Worm (Caenorhabditis elegans) whole organism, mixed stage, embryonic: ENCODE results near the gene nemt-1.

Experiments
- M03D4.4 ChIP-seq: sonication (generic microtip); optimal IDR thresholded peaks from 2 replicates; lab custom pipeline; 2017; ENCODE audit warnings: mild to moderate bottlenecking, missing genetic modification characterization, missing compliant biosample characterization
- bed-3 ChIP-seq: fragments of 200-800 bp; sonication (Bioruptor generic); optimal IDR thresholded peaks from 3 replicates; lab custom pipeline; 2018; ENCODE audit warnings: mild to moderate bottlenecking, missing genetic modification characterization, moderate library complexity, missing compliant biosample characterization
- blmp-1 ChIP-seq: fragments of 150-350 bp; optimal IDR thresholded peaks from 2 replicates; lab custom pipeline; 2014; ENCODE audit warnings: missing biosample characterization, missing genetic modification characterization
- ceh-39 ChIP-seq: fragments of 150-350 bp; optimal IDR thresholded peaks from 2 replicates; lab custom pipeline; 2014; ENCODE audit warnings: missing biosample characterization, missing genetic modification characterization
- ceh-43 ChIP-seq: fragments of 200-800 bp; sonication (Bioruptor generic); optimal IDR thresholded peaks from 2 replicates; lab custom pipeline; 2018; ENCODE audit warnings: mild to moderate bottlenecking, missing genetic modification characterization, moderate library complexity, missing compliant biosample characterization
- ceh-83 ChIP-seq: fragments of 200-800 bp; sonication (Bioruptor generic); optimal IDR thresholded peaks from 2 replicates; lab custom pipeline; 2018; ENCODE audit warnings: mild to moderate bottlenecking, missing genetic modification characterization, missing compliant biosample characterization
- ces-1 ChIP-seq: fragments of 150-350 bp; optimal IDR thresholded peaks from 2 replicates; lab custom pipeline; 2014; ENCODE audit warnings: missing biosample characterization, missing genetic modification reagents, missing genetic modification characterization
- cnd-1 ChIP-seq: fragments of 200-800 bp; sonication (Bioruptor generic); optimal IDR thresholded peaks from 2 replicates; lab custom pipeline; 2018; ENCODE audit warnings: mild to moderate bottlenecking, missing genetic modification characterization, missing compliant biosample characterization
- drap-1 ChIP-seq: fragments of 200-800 bp; sonication (Bioruptor generic); optimal IDR thresholded peaks from 3 replicates; lab custom pipeline; 2018; ENCODE audit warnings: mild to moderate bottlenecking, missing genetic modification characterization, missing compliant biosample characterization
- elt-1 ChIP-seq: sonication (generic microtip); optimal IDR thresholded peaks from 2 replicates; lab custom pipeline; 2017; ENCODE audit warnings: missing genetic modification characterization, mild to moderate bottlenecking, missing compliant biosample characterization, antibody characterized with exemption, moderate library complexity, borderline replicate concordance; ENCODE audit not compliant: insufficient read depth
- elt-3 ChIP-seq: fragments of 150-350 bp; optimal IDR thresholded peaks from 2 replicates; lab custom pipeline; 2014; ENCODE audit warnings: missing biosample characterization, missing genetic modification characterization
- flh-1 ChIP-seq: fragments of 200-800 bp; sonication (Bioruptor generic); optimal IDR thresholded peaks from 2 replicates; lab custom pipeline; 2018; ENCODE audit warnings: mild to moderate bottlenecking, missing genetic modification characterization, moderate library complexity, missing compliant biosample characterization
- ham-2 ChIP-seq: fragments of 200-800 bp; sonication (Bioruptor generic); optimal IDR thresholded peaks from 2 replicates; lab custom pipeline; 2018; ENCODE audit warnings: mild to moderate bottlenecking, missing genetic modification characterization, missing compliant biosample characterization
- hlh-1 ChIP-seq: fragments of 150-350 bp; optimal IDR thresholded peaks from 2 replicates; lab custom pipeline; 2014; ENCODE audit warnings: missing biosample characterization, missing genetic modification reagents, missing genetic modification characterization
- lin-13 ChIP-seq: fragments of 150-350 bp; optimal IDR thresholded peaks from 2 replicates; lab custom pipeline; 2014; ENCODE audit warnings: missing biosample characterization, missing genetic modification characterization
- lin-32 ChIP-seq: fragments of 200-800 bp; sonication (Bioruptor generic); optimal IDR thresholded peaks from 2 replicates; lab custom pipeline; 2018; ENCODE audit warnings: mild to moderate bottlenecking, missing genetic modification characterization, missing compliant biosample characterization
- lsy-2 ChIP-seq: fragments of 150-350 bp; optimal IDR thresholded peaks from 2 replicates; lab custom pipeline; 2014; ENCODE audit warnings: missing biosample characterization, missing genetic modification characterization
- mab-5 ChIP-seq: fragments of 150-350 bp; optimal IDR thresholded peaks from 2 replicates; lab custom pipeline; 2014; ENCODE audit warnings: missing biosample characterization, missing genetic modification characterization
- mep-1 ChIP-seq: fragments of 150-350 bp; optimal IDR thresholded peaks from 2 replicates; lab custom pipeline; 2017; ENCODE audit warnings: missing biosample characterization, missing genetic modification reagents, missing genetic modification characterization, inconsistent platforms
- mls-2 ChIP-seq: sonication (generic microtip); optimal IDR thresholded peaks from 2 replicates; lab custom pipeline; 2016; ENCODE audit warnings: mild to moderate bottlenecking, missing genetic modification characterization, moderate library complexity, missing compliant biosample characterization
- nhr-12 ChIP-seq: fragments of 150-350 bp; optimal IDR thresholded peaks from 2 replicates; lab custom pipeline; 2014; ENCODE audit warnings: missing biosample characterization, missing genetic modification characterization
- nhr-2 ChIP-seq: fragments of 150-350 bp; optimal IDR thresholded peaks from 2 replicates; lab custom pipeline; 2014; ENCODE audit warnings: missing biosample characterization, missing genetic modification characterization
- nhr-237 ChIP-seq: fragments of 150-350 bp; optimal IDR thresholded peaks from 2 replicates; lab custom pipeline; 2014; ENCODE audit warnings: missing biosample characterization, missing genetic modification characterization
- nhr-28 ChIP-seq: fragments of 150-350 bp; optimal IDR thresholded peaks from 2 replicates; lab custom pipeline; 2014; ENCODE audit warnings: missing biosample characterization, missing genetic modification characterization
- nhr-76 ChIP-seq: sonication (generic microtip); optimal IDR thresholded peaks from 2 replicates; lab custom pipeline; 2017; ENCODE audit warnings: missing biosample characterization, missing genetic modification characterization
- pha-4 ChIP-seq: fragments of 150-350 bp; optimal IDR thresholded peaks from 2 replicates; lab custom pipeline; 2018; ENCODE audit warnings: missing biosample characterization, missing genetic modification reagents, missing genetic modification characterization
- sem-2 ChIP-seq: fragments of 200-800 bp; sonication (Bioruptor generic); optimal IDR thresholded peaks from 2 replicates; lab custom pipeline; 2018; ENCODE audit warnings: mild to moderate bottlenecking, missing genetic modification characterization, missing compliant biosample characterization
- snpc-4 ChIP-seq: fragments of 150-350 bp; optimal IDR thresholded peaks from 2 replicates; lab custom pipeline; 2014; ENCODE audit warnings: missing biosample characterization, missing genetic modification characterization
- sptf-1 ChIP-seq: sonication (generic microtip); optimal IDR thresholded peaks from 2 replicates; lab custom pipeline; 2017; ENCODE audit warnings: mild to moderate bottlenecking, missing genetic modification characterization, moderate library complexity, missing compliant biosample characterization
- tbx-8 ChIP-seq: fragments of 200-800 bp; sonication (Bioruptor generic); optimal IDR thresholded peaks from 2 replicates; lab custom pipeline; 2018; ENCODE audit warnings: mild to moderate bottlenecking, missing genetic modification characterization, moderate library complexity, missing compliant biosample characterization
- unc-120 ChIP-seq: sonication (generic microtip); optimal IDR thresholded peaks from 2 replicates; lab custom pipeline; 2017; ENCODE audit warnings: missing genetic modification characterization, missing compliant biosample characterization; ENCODE audit not compliant: poor library complexity, severe bottlenecking
- unc-39 ChIP-seq: fragments of 150-350 bp; optimal IDR thresholded peaks from 2 replicates; lab custom pipeline; 2014; ENCODE audit warnings: missing biosample characterization, missing genetic modification characterization
- unc-62 ChIP-seq: fragments of 150-350 bp; optimal IDR thresholded peaks from 2 replicates; lab custom pipeline; 2014; ENCODE audit warnings: missing biosample characterization, missing genetic modification reagents, missing genetic modification characterization
- zip-8 ChIP-seq: fragments of 150-350 bp; optimal IDR thresholded peaks from 2 replicates; lab custom pipeline; 2014; ENCODE audit warnings: missing biosample characterization, missing genetic modification characterization
- ztf-11 ChIP-seq: fragments of 150-350 bp; optimal IDR thresholded peaks from 2 replicates; lab custom pipeline; 2014; ENCODE audit warnings: missing biosample characterization, missing genetic modification characterization

Gene nemt-1

DNA sequence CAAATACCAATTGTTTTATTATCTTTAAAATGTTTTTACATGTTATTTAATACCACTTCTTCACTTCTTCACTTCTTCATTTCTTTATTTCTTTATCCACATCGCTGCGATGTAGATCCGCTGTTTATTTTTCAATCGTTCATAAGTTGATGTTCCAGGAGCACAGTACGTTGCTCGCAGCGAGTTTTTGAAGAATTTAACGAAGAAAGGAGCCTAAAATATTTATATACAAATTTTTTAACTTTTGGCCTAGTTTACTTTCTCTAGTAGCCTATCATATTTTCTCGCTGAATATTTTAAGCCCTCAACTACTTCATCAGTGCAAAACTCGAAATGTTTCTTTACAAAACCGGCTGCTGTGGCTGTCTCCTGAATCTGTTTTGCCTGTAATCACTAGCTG, 1.1 kb downstream of the nemt-1 start:
- TF ChIP-seq nhr-237 = no peak
- no peak for TF ChIP-seq zip-8 (tag; lab: Kevin White, UChicago)
- no peak for TF ChIP-seq snpc-4 (tag; lab: Kevin White, UChicago)
- TF ChIP-seq ceh-43 (GFP tag; lab: Kevin White, UChicago) = no peak
- TF ChIP-seq sem-2 (GFP tag; lab: Kevin White, UChicago) = no peak
- no peak for TF ChIP-seq flh-1 (GFP tag; lab: Kevin White, UChicago)
- TF ChIP-seq ceh-83 (GFP tag; lab: Kevin White, UChicago) = no peak
- no peak for TF ChIP-seq elt-3 (tag; lab: Kevin White, UChicago)
- TF ChIP-seq ceh-39 (tag; lab: Kevin White, UChicago) = no peak
- TF ChIP-seq unc-120 (tag; lab: Kevin White, UChicago) = no peak
- TF ChIP-seq M03D4.4 = no peak
- TF ChIP-seq lsy-2 (tag; lab: Kevin White, UChicago) = no peak
- no peak for TF ChIP-seq bed-3 (GFP tag; lab: Kevin White, UChicago)
- no peak for TF ChIP-seq nhr-2 (tag; lab: Kevin White, UChicago)
- no peak for TF ChIP-seq elt-1
- no peak for TF ChIP-seq hlh-1
- TF ChIP-seq mls-2 (tag; lab: Kevin White, UChicago) = no peak

ce11 chrIV:9316068-9316681, 3.1 kb downstream of the nemt-1 start, which contains the start of the genes F49C12.9 and rpn-7:
Gene F49C12.9 (minus strand): TSS chrIV:9316215.
Gene rpn-7 (plus strand): TSS chrIV:9316631.
- TF ChIP-seq snpc-4 (tag; lab: Kevin White, UChicago) = no peak
- TF ChIP-seq ceh-39 (tag; lab: Kevin White, UChicago) = peak; percentile 30
- no peak for TF ChIP-seq zip-8 (tag; lab: Kevin White, UChicago)
- peak; percentile 52 for TF ChIP-seq ztf-11
- TF ChIP-seq sem-2 (GFP tag; lab: Kevin White, UChicago) = peak; percentile 36
- TF ChIP-seq elt-3 (tag; lab: Kevin White, UChicago) = no peak
- TF ChIP-seq drap-1 (GFP tag; lab: Kevin White, UChicago) = peak; percentile 73
- peak; percentile 7 for TF ChIP-seq pha-4 (tag; lab: Kevin White, UChicago)
- peak; percentile 62 for TF ChIP-seq cnd-1 (tag; lab: Kevin White, UChicago)
- peak; percentile 36 for TF ChIP-seq elt-1
- peak; percentile 85 for TF ChIP-seq sptf-1
- no peak for TF ChIP-seq lin-13 (tag; lab: Kevin White, UChicago)
- peak; percentile 67 for TF ChIP-seq hlh-1
- TF ChIP-seq mep-1 = peak; percentile 82
- TF ChIP-seq nhr-28 (tag; lab: Kevin White, UChicago) = no peak
- TF ChIP-seq mls-2 (tag; lab: Kevin White, UChicago) = no peak
- no peak for TF ChIP-seq nhr-2 (tag; lab: Kevin White, UChicago)
- TF ChIP-seq tbx-8 (GFP tag; lab: Kevin White, UChicago) = no peak
- TF ChIP-seq bed-3 (GFP tag; lab: Kevin White, UChicago) = peak; percentile 37
- peak; percentile 81 for TF ChIP-seq ceh-43 (GFP tag; lab: Kevin White, UChicago)
- TF ChIP-seq ham-2 (GFP tag; lab: Kevin White, UChicago) = no peak
- no peak for TF ChIP-seq mab-5 (tag; lab: Kevin White, UChicago)
- peak; percentile 67 for TF ChIP-seq M03D4.4
- TF ChIP-seq ceh-83 (GFP tag; lab: Kevin White, UChicago) = no peak
- TF ChIP-seq nhr-76 (tag; lab: Kevin White, UChicago) = peak; percentile 1
- no peak for TF ChIP-seq blmp-1 (tag; lab: Kevin White, UChicago)
- TF ChIP-seq lin-32 = no peak
- TF ChIP-seq unc-120 (tag; lab: Kevin White, UChicago) = no peak
- TF ChIP-seq unc-39 = no peak
- peak; percentile 16 for TF ChIP-seq nhr-237
- peak; percentile 37 for TF ChIP-seq lsy-2 (tag; lab: Kevin White, UChicago)
- TF ChIP-seq ces-1 (GFP tag; lab: Kevin White, UChicago) = peak; percentile 60
- peak; percentile 7 for TF ChIP-seq flh-1 (GFP tag; lab: Kevin White, UChicago)
- TF ChIP-seq unc-62 (GFP tag; lab: Kevin White, UChicago) = no peak
- peak; percentile 35 for TF ChIP-seq nhr-12 (tag; lab: Kevin White, UChicago)

DNA sequence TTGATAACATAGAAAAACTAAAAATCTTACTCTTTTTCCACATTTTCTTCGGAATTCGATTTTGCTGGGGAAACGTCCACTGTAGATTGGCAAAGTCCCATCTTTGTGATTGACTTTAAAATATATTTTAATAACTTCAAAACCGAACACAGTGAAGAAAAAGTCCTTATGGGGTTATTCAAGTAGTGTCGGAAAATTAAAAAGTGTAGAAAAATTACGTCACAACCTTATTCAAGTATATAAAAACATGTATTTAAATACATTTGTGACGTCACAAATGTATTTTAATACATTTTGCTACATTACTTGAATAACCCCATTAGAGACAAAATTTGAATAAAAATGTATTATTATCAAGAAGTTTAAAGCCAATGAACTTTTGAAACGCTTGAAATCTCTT, 6.4 kb downstream of the nemt-1 start, which contains the start of gene F49C12.7:
Gene F49C12.7 (minus strand): TSS at position 101 of the 400 bp plus-strand sequence.
- TF ChIP-seq zip-8 (tag; lab: Kevin White, UChicago) = peak; percentile 89
